Worm (Caenorhabditis elegans) whole organism, L1 larva: ENCODE measurements around the gene ppm-1.D.
A peak's percentile ranks its signal among the peaks of the same experiment; 100 is the strongest.

Source experiments
- aly-2 ChIP-seq: fragments of 150-350 bp; optimal IDR thresholded peaks from 2 replicates; lab custom pipeline; 2014; ENCODE audit warnings: missing biosample characterization, missing genetic modification characterization
- blmp-1 ChIP-seq: fragments of 150-350 bp; optimal IDR thresholded peaks from 2 replicates; lab custom pipeline; 2014; ENCODE audit warnings: missing biosample characterization, missing genetic modification characterization
- ceh-88 ChIP-seq: fragments of 200-800 bp; sonication (Bioruptor generic); IDR thresholded peaks from 2 replicates; pipeline ENCODE4 v1.3.6; 2022; ENCODE audit warnings: missing genetic modification characterization, missing compliant biosample characterization
- ces-1 ChIP-seq: fragments of 150-350 bp; optimal IDR thresholded peaks from 2 replicates; lab custom pipeline; 2014; ENCODE audit warnings: missing biosample characterization, missing genetic modification reagents, missing genetic modification characterization
- dpl-1 ChIP-seq, 3 experiments: fragments of 150-350 bp in 2 of 3; sonication (generic microtip) in 1 of 3; optimal IDR thresholded peaks; 2 replicates each; lab custom pipeline; 2014 to 2017; ENCODE audit warnings: missing biosample characterization in 3 of 3, missing genetic modification characterization in 3 of 3, missing genetic modification reagents in 3 of 3
- efl-1 ChIP-seq, 4 experiments: fragments of 150-350 bp; optimal IDR thresholded peaks in 3 of 4; peaks in 1 of 4; 1 replicate in 1 of 4; 2 replicates in 3 of 4; lab custom pipeline; 2014; ENCODE audit warnings: missing biosample characterization in 2 of 4, missing genetic modification characterization in 2 of 4, missing genetic modification reagents in 2 of 4
- egl-27 ChIP-seq, 2 experiments: fragments of 150-350 bp in 1 of 2; sonication (generic microtip); optimal IDR thresholded peaks; 3 replicates each; lab custom pipeline; 2017 to 2018; ENCODE audit warnings: missing biosample characterization in 2 of 2, missing genetic modification characterization in 2 of 2, missing genetic modification reagents in 2 of 2
- fkh-10 ChIP-seq: sonication (generic microtip); optimal IDR thresholded peaks from 2 replicates; lab custom pipeline; 2017; ENCODE audit warnings: missing biosample characterization, missing genetic modification reagents, missing genetic modification characterization
- fkh-8 ChIP-seq: sonication (generic microtip); optimal IDR thresholded peaks from 2 replicates; lab custom pipeline; 2016; ENCODE audit warnings: mild to moderate bottlenecking, missing genetic modification characterization, missing compliant biosample characterization
- hlh-17 ChIP-seq: fragments of 200-800 bp; sonication (Bioruptor generic); optimal IDR thresholded peaks from 2 replicates; lab custom pipeline; 2018; ENCODE audit warnings: missing genetic modification characterization, mild to moderate bottlenecking, missing compliant biosample characterization, moderate library complexity, borderline replicate concordance
- hlh-4 ChIP-seq: sonication (generic microtip); optimal IDR thresholded peaks from 2 replicates; lab custom pipeline; 2016; ENCODE audit warnings: mild to moderate bottlenecking, missing genetic modification characterization, missing compliant biosample characterization
- hpl-2 ChIP-seq: fragments of 150-350 bp; optimal IDR thresholded peaks from 2 replicates; lab custom pipeline; 2014; ENCODE audit warnings: missing biosample characterization, missing genetic modification reagents, missing genetic modification characterization
- lin-14 ChIP-seq: fragments of 200-800 bp; sonication (Bioruptor generic); optimal IDR thresholded peaks from 2 replicates; lab custom pipeline; 2018; ENCODE audit warnings: mild to moderate bottlenecking, missing genetic modification characterization, moderate library complexity, missing compliant biosample characterization
- lin-35 ChIP-seq, 2 experiments: fragments of 150-350 bp; optimal IDR thresholded peaks; 2 replicates each; lab custom pipeline; 2014; ENCODE audit warnings: missing biosample characterization in 2 of 2, missing genetic modification characterization in 2 of 2, missing genetic modification reagents in 2 of 2
- lin-39 ChIP-seq: fragments of 150-350 bp; optimal IDR thresholded peaks from 2 replicates; lab custom pipeline; 2014; ENCODE audit warnings: missing biosample characterization, missing genetic modification reagents, missing genetic modification characterization
- lir-3 ChIP-seq: sonication (generic microtip); optimal IDR thresholded peaks from 2 replicates; lab custom pipeline; 2016; ENCODE audit warnings: mild to moderate bottlenecking, missing genetic modification characterization, moderate library complexity, missing compliant biosample characterization; ENCODE audit not compliant: poor library complexity
- mep-1 ChIP-seq: fragments of 150-350 bp; optimal IDR thresholded peaks from 2 replicates; lab custom pipeline; 2014; ENCODE audit warnings: missing biosample characterization, missing genetic modification characterization
- nhr-19 ChIP-seq: fragments of 200-800 bp; sonication (Bioruptor generic); conservative IDR thresholded peaks from 2 replicates; pipeline ENCODE4 v1.3.6; 2022; ENCODE audit warnings: missing genetic modification characterization, missing compliant biosample characterization
- nhr-20 ChIP-seq: sonication (generic microtip); optimal IDR thresholded peaks from 2 replicates; lab custom pipeline; 2016; ENCODE audit warnings: mild to moderate bottlenecking, missing genetic modification characterization, missing compliant biosample characterization
- nhr-237 ChIP-seq: fragments of 150-350 bp; optimal IDR thresholded peaks from 2 replicates; lab custom pipeline; 2014; ENCODE audit warnings: missing biosample characterization, missing genetic modification characterization
- nhr-28 ChIP-seq: fragments of 150-350 bp; optimal IDR thresholded peaks from 2 replicates; lab custom pipeline; 2014; ENCODE audit warnings: missing biosample characterization, missing genetic modification characterization
- nhr-47 ChIP-seq: sonication (generic microtip); optimal IDR thresholded peaks from 2 replicates; lab custom pipeline; 2016; ENCODE audit warnings: mild to moderate bottlenecking, missing genetic modification characterization, moderate library complexity, missing compliant biosample characterization
- nhr-76 ChIP-seq: sonication (generic microtip); optimal IDR thresholded peaks from 2 replicates; lab custom pipeline; 2017; ENCODE audit warnings: missing biosample characterization, missing genetic modification characterization
- nhr-77 ChIP-seq: fragments of 150-350 bp; optimal IDR thresholded peaks from 2 replicates; lab custom pipeline; 2014; ENCODE audit warnings: missing biosample characterization, missing genetic modification characterization
- nhr-84 ChIP-seq: sonication (generic microtip); optimal IDR thresholded peaks from 2 replicates; lab custom pipeline; 2017; ENCODE audit warnings: missing biosample characterization, missing genetic modification characterization
- nhr-85 ChIP-seq: sonication (generic microtip); peaks from one replicate; lab custom pipeline; 2016; ENCODE audit warnings: missing genetic modification characterization, inconsistent platforms, missing compliant biosample characterization
- rnt-1 ChIP-seq: sonication (generic microtip); optimal IDR thresholded peaks from 2 replicates; lab custom pipeline; 2016; ENCODE audit warnings: mild to moderate bottlenecking, missing genetic modification characterization, moderate library complexity, missing compliant biosample characterization
- snpc-4 ChIP-seq: fragments of 150-350 bp; optimal IDR thresholded peaks from 2 replicates; lab custom pipeline; 2014; ENCODE audit warnings: missing biosample characterization, missing genetic modification characterization
- snu-23 ChIP-seq: sonication (generic microtip); optimal IDR thresholded peaks from 2 replicates; lab custom pipeline; 2016; ENCODE audit warnings: missing genetic modification characterization, missing compliant biosample characterization
- sup-37 ChIP-seq: fragments of 200-800 bp; sonication (Bioruptor generic); optimal IDR thresholded peaks from 2 replicates; lab custom pipeline; 2018; ENCODE audit warnings: mild to moderate bottlenecking, missing genetic modification characterization, missing compliant biosample characterization
- swsn-7 ChIP-seq: sonication (generic microtip); optimal IDR thresholded peaks from 2 replicates; lab custom pipeline; 2016; ENCODE audit warnings: missing genetic modification characterization, missing compliant biosample characterization
- tbx-2 ChIP-seq: sonication (generic microtip); optimal IDR thresholded peaks from 2 replicates; lab custom pipeline; 2016; ENCODE audit warnings: missing genetic modification characterization, missing compliant biosample characterization
- unc-30 ChIP-seq: sonication (generic microtip); optimal IDR thresholded peaks from 2 replicates; lab custom pipeline; 2017; ENCODE audit warnings: missing biosample characterization, missing genetic modification characterization
- unc-86 ChIP-seq: sonication (generic microtip); optimal IDR thresholded peaks from 2 replicates; lab custom pipeline; 2016; ENCODE audit warnings: missing genetic modification characterization, missing compliant biosample characterization
- unc-98 ChIP-seq: fragments of 200-800 bp; sonication (Bioruptor generic); IDR thresholded peaks from 2 replicates; pipeline ENCODE4 v1.3.6; 2022; ENCODE audit warnings: missing genetic modification characterization, missing compliant biosample characterization
- xbp-1 ChIP-seq: sonication (generic microtip); optimal IDR thresholded peaks from 2 replicates; lab custom pipeline; 2016; ENCODE audit warnings: missing genetic modification characterization, missing compliant biosample characterization
- zip-4 ChIP-seq: fragments of 200-800 bp; sonication (Bioruptor generic); optimal IDR thresholded peaks from 2 replicates; lab custom pipeline; 2018; ENCODE audit warnings: mild to moderate bottlenecking, missing genetic modification characterization, moderate library complexity, missing compliant biosample characterization

Gene ppm-1.D

ce11 chrIII:2375918-2376317 is 44.5 kb downstream of the ppm-1.D start, which contains the start of gene H14E04.2 (continued):
- TF ChIP-seq hlh-17 (GFP tag; lab: Kevin White, UChicago) (no peak), zip-4 (GFP tag; lab: Kevin White, UChicago) (peak; percentile 55), nhr-77 (tag; lab: Kevin White, UChicago) (peak; percentile 57), nhr-19 (GFP tag; lab: Robert Waterston, UW) (peak; percentile 78), hlh-4 (tag; lab: Kevin White, UChicago) (no peak), aly-2 (no peak), nhr-85 (peak; percentile 93), tbx-2 (tag; lab: Kevin White, UChicago) (peak; percentile 78), swsn-7 (tag; lab: Kevin White, UChicago) (peak; percentile 81), dpl-1 (GFP tag; optimal IDR thresholded peaks at IDR 0.05; lab: Kevin White, UChicago) (peak; percentile 94 to 96 (median 95)), nhr-84 (no peak), efl-1 (optimal IDR thresholded peaks at IDR 0.05; lab: Kevin White, UChicago) (peak; percentile 98 to 99), efl-1 (GFP tag; optimal IDR thresholded peaks at IDR 0.05 in 1 of 2; lab: Kevin White, UChicago) (peak; percentile 95 to 100), nhr-237 (tag; lab: Kevin White, UChicago) (peak; percentile 28), xbp-1 (peak; percentile 87), nhr-47 (tag; lab: Kevin White, UChicago) (peak; percentile 87), lir-3 (no peak), lin-39 (peak; percentile 1), snu-23 (GFP tag; lab: Kevin White, UChicago) (peak; percentile 89), unc-98 (GFP tag; lab: Robert Waterston, UW) (peak; percentile 32; the same call in 1 of the 2 replicates), unc-86 (tag; lab: Kevin White, UChicago) (peak; percentile 62), unc-30 (tag; lab: Kevin White, UChicago) (no peak), mep-1 (peak; percentile 86), sup-37 (GFP tag; lab: Kevin White, UChicago) (no peak), nhr-28 (tag; lab: Kevin White, UChicago) (no peak), lin-14 (GFP tag; lab: Kevin White, UChicago) (peak; percentile 85), nhr-76 (tag; lab: Kevin White, UChicago) (no peak), snpc-4 (tag; lab: Kevin White, UChicago) (peak; percentile 20), hpl-2 (GFP tag; lab: Kevin White, UChicago) (no peak), egl-27 (tag; optimal IDR thresholded peaks at IDR 0.05; lab: Kevin White, UChicago) (no peak), nhr-20 (tag; lab: Kevin White, UChicago) (peak; percentile 79), fkh-10 (GFP tag; lab: Kevin White, UChicago) (peak; percentile 27), lin-35 (GFP tag; optimal IDR thresholded peaks at IDR 0.05; lab: Kevin White, UChicago) (peak; percentile 95 to 97), blmp-1 (tag; lab: Kevin White, UChicago) (peak; percentile 82)

ce11 chrIII:2384364-2384763 is 53.0 kb downstream of the ppm-1.D start:
- TF ChIP-seq nhr-76 (tag; lab: Kevin White, UChicago) (no peak), efl-1 (optimal IDR thresholded peaks at IDR 0.05; lab: Kevin White, UChicago) (no peak), efl-1 (GFP tag; optimal IDR thresholded peaks at IDR 0.05 in 1 of 2; lab: Kevin White, UChicago) (no peak), unc-86 (tag; lab: Kevin White, UChicago) (no peak)

- no peak for TF ChIP-seq rnt-1
- TF ChIP-seq fkh-8 (tag; lab: Kevin White, UChicago) = no peak
- no peak for TF ChIP-seq nhr-237 (tag; lab: Kevin White, UChicago)
- TF ChIP-seq ceh-88 (GFP tag; lab: Robert Waterston, UW) = no peak
- no peak for TF ChIP-seq ces-1 (GFP tag; lab: Kevin White, UChicago)
- TF ChIP-seq hlh-4 (tag; lab: Kevin White, UChicago) = no peak
Measured at ce11 chrIII:2386483-2386882, 55.1 kb downstream of the ppm-1.D start, which contains the start of gene H14E04.3. TSS of gene H14E04.3 (minus strand) at chrIII:2386583.
